Worm (Caenorhabditis elegans) whole organism, L4 larva: ENCODE measurements around the gene rps-0.
A peak's percentile ranks its signal among the peaks of the same experiment; 100 is the strongest.

Source experiments
- ama-1 ChIP-seq: fragments of 150-350 bp; optimal IDR thresholded peaks from 2 replicates; lab custom pipeline; 2014; ENCODE audit warnings: inconsistent platforms, mixed read lengths
- daf-12 ChIP-seq: fragments of 150-350 bp; optimal IDR thresholded peaks from 2 replicates; lab custom pipeline; 2014; ENCODE audit warnings: missing biosample characterization, missing genetic modification reagents, missing genetic modification characterization
- duxl-1 ChIP-seq: sonication (generic microtip); optimal IDR thresholded peaks from 2 replicates; lab custom pipeline; 2016; ENCODE audit warnings: mild to moderate bottlenecking, missing genetic modification characterization, moderate library complexity, missing compliant biosample characterization; ENCODE audit not compliant: poor library complexity
- fkh-10 ChIP-seq: fragments of 150-350 bp; optimal IDR thresholded peaks from 2 replicates; lab custom pipeline; 2014; ENCODE audit warnings: missing biosample characterization, missing genetic modification reagents, missing genetic modification characterization
- lin-29 ChIP-seq: fragments of 200-800 bp; sonication (Bioruptor generic); IDR thresholded peaks from 2 replicates; pipeline ENCODE4 v1.3.6; 2022; ENCODE audit warnings: missing genetic modification reagents, missing genetic modification characterization, missing compliant biosample characterization
- nhr-77 ChIP-seq: fragments of 150-350 bp; optimal IDR thresholded peaks from 2 replicates; lab custom pipeline; 2014; ENCODE audit warnings: missing biosample characterization, missing genetic modification characterization
- pha-4 ChIP-seq, 2 experiments: fragments of 150-350 bp in 1 of 2; fragments of 200-800 bp in 1 of 2; sonication (Bioruptor generic) in 1 of 2; IDR thresholded peaks in 1 of 2; optimal IDR thresholded peaks in 1 of 2; 2 replicates each; pipeline versions ENCODE4 v1.3.6 to Lab custom; 2014 to 2022; ENCODE audit warnings: missing genetic modification characterization in 2 of 2, missing genetic modification reagents in 2 of 2, missing biosample characterization in 1 of 2, missing compliant biosample characterization in 1 of 2
- pqm-1 ChIP-seq: sonication (generic microtip); optimal IDR thresholded peaks from 2 replicates; lab custom pipeline; 2017; ENCODE audit warnings: missing biosample characterization, missing genetic modification characterization
- skn-1 ChIP-seq: fragments of 150-350 bp; optimal IDR thresholded peaks from 2 replicates; lab custom pipeline; 2014; ENCODE audit warnings: missing biosample characterization, missing genetic modification characterization
- unc-62 ChIP-seq, 3 experiments: fragments of 150-350 bp in 1 of 3; sonication (generic microtip); optimal IDR thresholded peaks in 2 of 3; peaks in 1 of 3; 1 replicate in 1 of 3; 2 replicates in 2 of 3; lab custom pipeline; 2014 to 2017; ENCODE audit warnings: missing biosample characterization in 3 of 3, missing genetic modification characterization in 3 of 3, missing genetic modification reagents in 3 of 3, missing genotype in 1 of 3
- vab-7 ChIP-seq: fragments of 200-800 bp; sonication (Bioruptor generic); IDR thresholded peaks from 2 replicates; pipeline ENCODE4 v1.3.6; 2022; ENCODE audit warnings: missing genetic modification reagents, missing genetic modification characterization, missing compliant biosample characterization
- ztf-11 ChIP-seq: fragments of 150-350 bp; optimal IDR thresholded peaks from 2 replicates; lab custom pipeline; 2014; ENCODE audit warnings: missing biosample characterization, missing genetic modification characterization

DNA sequence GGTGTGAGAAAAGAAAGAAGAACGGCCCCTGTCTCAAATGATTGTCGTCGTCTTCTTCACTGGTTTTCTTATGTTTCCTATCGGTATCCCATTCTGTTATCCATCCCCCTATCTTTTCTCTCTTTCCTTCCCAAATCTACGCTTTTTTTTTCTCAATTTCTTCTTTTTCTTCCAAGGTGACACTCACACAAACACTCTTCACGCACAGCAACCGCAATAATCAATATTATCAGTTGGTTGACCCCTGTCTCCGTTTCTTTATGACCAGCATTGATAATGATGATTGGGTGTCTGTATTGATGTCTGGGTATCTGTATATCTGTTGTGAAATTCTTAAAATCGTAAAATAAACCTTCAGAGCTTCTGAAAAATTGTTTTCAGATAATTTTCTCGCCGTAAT, 13.0 kb downstream of the rps-0 start:
- no peak for TF ChIP-seq skn-1 (tag; lab: Kevin White, UChicago)
- TF ChIP-seq duxl-1 (tag; lab: Kevin White, UChicago): no peak
- peak; percentile 25 for TF ChIP-seq pqm-1
- no peak for TF ChIP-seq lin-29 (GFP tag; lab: Robert Waterston, UW)
- TF ChIP-seq vab-7: no peak
- no peak for TF ChIP-seq daf-12 (tag; lab: Kevin White, UChicago)
- TF ChIP-seq ztf-11 (tag; lab: Kevin White, UChicago): no peak
- peak in 1 of 2 experiments; percentile 7 for TF ChIP-seq unc-62 (GFP tag; optimal IDR thresholded peaks at IDR 0.05 in 1 of 2; lab: Kevin White, UChicago)
- TF ChIP-seq unc-62 (tag; optimal IDR thresholded peaks at IDR 0.05; lab: Kevin White, UChicago): no peak
- no peak for TF ChIP-seq nhr-77 (tag; lab: Kevin White, UChicago)
- no peak for TF ChIP-seq ama-1 (lab: Kevin White, UChicago)
- no peak for TF ChIP-seq pha-4 (GFP tag; IDR thresholded peaks at IDR 0.05; lab: Robert Waterston, UW)
- TF ChIP-seq pha-4 (tag; optimal IDR thresholded peaks at IDR 0.05; lab: Kevin White, UChicago): no peak
- TF ChIP-seq fkh-10 (GFP tag; lab: Kevin White, UChicago): no peak
